Worm (Caenorhabditis elegans) whole organism, young adult: ENCODE results near the gene srw-112.

ENCODE experiments used
- nhr-27 ChIP-seq: fragments of 200-800 bp; sonication (Bioruptor generic); optimal IDR thresholded peaks from 2 replicates; lab custom pipeline; 2018; ENCODE audit warnings: mild to moderate bottlenecking, missing genetic modification characterization, moderate library complexity, missing compliant biosample characterization
- rcor-1 ChIP-seq: fragments of 200-800 bp; sonication (Bioruptor generic); IDR thresholded peaks from 2 replicates; pipeline ENCODE4 v1.3.6; 2022; ENCODE audit warnings: missing genetic modification reagents, missing genetic modification characterization, missing compliant biosample characterization

DNA sequence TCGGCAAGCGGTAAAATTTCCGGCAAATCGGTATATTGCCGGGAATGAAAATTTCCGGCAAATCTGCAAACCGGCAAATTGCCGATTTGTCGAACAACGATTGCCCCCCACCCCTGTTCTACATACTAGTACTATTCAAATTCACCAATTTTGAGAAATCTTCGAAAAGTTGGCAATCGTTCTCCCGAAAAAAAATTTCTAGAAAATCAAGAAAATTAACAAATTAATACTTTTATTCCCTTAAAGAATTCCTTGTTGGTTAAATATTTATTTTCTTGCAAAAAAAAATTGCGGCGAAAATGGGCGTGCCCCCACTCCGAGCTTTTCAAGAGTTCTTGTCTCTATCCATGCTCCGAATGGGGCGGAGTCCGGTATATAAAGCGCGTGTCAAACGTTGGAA lies 48.4 kb upstream of the srw-112 start, which contains the start of gene C50H11.8:
- TF ChIP-seq nhr-27 (no peak), rcor-1 (no peak)
